Fruit fly (Drosophila melanogaster) S2 (cell line): ENCODE results near the gene Vha16-5.

Experiments
- CG8478 ChIP-seq: fragments of >200 bp; optimal IDR thresholded peaks from 2 replicates; lab custom pipeline; 2018
- CTCF ChIP-seq, 2 experiments: fragments of >200 bp; optimal IDR thresholded peaks; 2 replicates each; lab custom pipeline; 2018

- TF ChIP-seq CG8478 (lab: Kevin White, UChicago) (no peak), CTCF (optimal IDR thresholded peaks at IDR 0.05; lab: Kevin White, UChicago) (no peak)
Measured at dm6 chr2L:10732343-10732808, 4.5 kb downstream of the Vha16-5 start, which contains the start of the genes EMC3 and Dpy-30L1.
